Worm (Caenorhabditis elegans) whole organism, late embryonic: ENCODE measurements around the gene F59A1.11.

Experiments used
- ahr-1 ChIP-seq: sonication (generic microtip); optimal IDR thresholded peaks from 2 replicates; lab custom pipeline; 2016; ENCODE audit warnings: missing genetic modification characterization, missing compliant biosample characterization
- ceh-22 ChIP-seq: sonication (generic microtip); optimal IDR thresholded peaks from 2 replicates; lab custom pipeline; 2017; ENCODE audit warnings: missing biosample characterization, missing genetic modification characterization
- elt-2 ChIP-seq: sonication (generic microtip); optimal IDR thresholded peaks from 2 replicates; lab custom pipeline; 2016; ENCODE audit warnings: missing genetic modification reagents, missing genetic modification characterization, missing compliant biosample characterization
- fax-1 ChIP-seq: sonication (generic microtip); optimal IDR thresholded peaks from 2 replicates; lab custom pipeline; 2016; ENCODE audit warnings: missing genotype, missing genetic modification characterization, missing compliant biosample characterization
- madf-2 ChIP-seq: sonication (generic microtip); optimal IDR thresholded peaks from 2 replicates; lab custom pipeline; 2017; ENCODE audit warnings: missing genetic modification characterization, missing compliant biosample characterization
- pha-4 ChIP-seq: fragments of 150-350 bp; optimal IDR thresholded peaks from 2 replicates; lab custom pipeline; 2018; ENCODE audit warnings: missing biosample characterization, missing genetic modification reagents, missing genetic modification characterization
- pqm-1 ChIP-seq: sonication (generic microtip); optimal IDR thresholded peaks from 2 replicates; lab custom pipeline; 2016; ENCODE audit warnings: missing genetic modification characterization, missing compliant biosample characterization

ce11 chrV:17686852-17687251, 21.0 kb upstream of the F59A1.11 start, which contains the start of gene F59A1.18:
- TF ChIP-seq ahr-1: no peak
- TF ChIP-seq elt-2 (tag; lab: Kevin White, UChicago): no peak
- TF ChIP-seq pqm-1 (tag; lab: Kevin White, UChicago): no peak
- TF ChIP-seq pha-4 (tag; lab: Kevin White, UChicago): no peak
- TF ChIP-seq madf-2 (tag; lab: Kevin White, UChicago): no peak
- no peak for TF ChIP-seq fax-1 (tag; lab: Kevin White, UChicago)
- TF ChIP-seq ceh-22 (tag; lab: Kevin White, UChicago): no peak
